Worm (Caenorhabditis elegans) whole organism, L4 larva: Measurements from ENCODE around the gene F22E5.13.
"Not testable (repeated sequence)": the region's sequence is repeated elsewhere in the genome, so short reads cannot be mapped to it uniquely, and the experiment has no call there.

Experiments used
- D1046.2 ChIP-seq: fragments of 200-800 bp; sonication (Bioruptor generic); IDR thresholded peaks from 2 replicates; pipeline ENCODE4 v1.3.6; 2022; ENCODE audit warnings: missing genetic modification characterization, missing compliant biosample characterization
- R02D3.7 ChIP-seq: fragments of 150-350 bp; sonication (generic microtip); optimal IDR thresholded peaks from 3 replicates; lab custom pipeline; 2014; ENCODE audit warnings: missing biosample characterization, missing genetic modification characterization
- T20F7.1 ChIP-seq: fragments of 200-800 bp; sonication (Bioruptor generic); optimal IDR thresholded peaks from 2 replicates; lab custom pipeline; 2018; ENCODE audit warnings: mild to moderate bottlenecking, missing genetic modification characterization, missing compliant biosample characterization
- T26A8.4 ChIP-seq: fragments of 200-800 bp; sonication (Bioruptor generic); IDR thresholded peaks from 2 replicates; pipeline ENCODE4 v1.3.6; 2022; ENCODE audit warnings: missing genetic modification characterization, missing compliant biosample characterization
- Y48G9A.11 ChIP-seq: fragments of 200-800 bp; sonication (Bioruptor generic); IDR thresholded peaks from 2 replicates; pipeline ENCODE4 v1.3.6; 2022; ENCODE audit warnings: missing genetic modification reagents, missing genetic modification characterization, missing compliant biosample characterization
- ZK546.5 ChIP-seq, 2 experiments: sonication (generic microtip); optimal IDR thresholded peaks; 2 replicates each; lab custom pipeline; 2017; ENCODE audit warnings: missing biosample characterization in 2 of 2, missing genetic modification characterization in 2 of 2
- aha-1 ChIP-seq: fragments of 150-350 bp; peaks from one replicate; lab custom pipeline; 2014; ENCODE audit warnings: missing biosample characterization, missing genetic modification characterization
- ama-1 ChIP-seq: fragments of 150-350 bp; optimal IDR thresholded peaks from 2 replicates; lab custom pipeline; 2014; ENCODE audit warnings: inconsistent platforms, mixed read lengths
- ceh-44 ChIP-seq: fragments of 200-800 bp; sonication (Bioruptor generic); IDR thresholded peaks from 2 replicates; pipeline ENCODE4 v1.3.6; 2022; ENCODE audit warnings: missing genetic modification reagents, missing genetic modification characterization, missing compliant biosample characterization
- ceh-62 ChIP-seq: sonication (generic microtip); optimal IDR thresholded peaks from 2 replicates; lab custom pipeline; 2017; ENCODE audit warnings: missing biosample characterization, missing genetic modification characterization
- ceh-82 ChIP-seq: sonication (generic microtip); optimal IDR thresholded peaks from 2 replicates; lab custom pipeline; 2017; ENCODE audit warnings: missing biosample characterization, missing genetic modification characterization
- cey-2 ChIP-seq: sonication (generic microtip); optimal IDR thresholded peaks from 3 replicates; lab custom pipeline; 2017; ENCODE audit warnings: missing genetic modification characterization, mild to moderate bottlenecking, missing compliant biosample characterization, antibody characterized with exemption, borderline replicate concordance; ENCODE audit not compliant: insufficient read depth
- ctbp-1 ChIP-seq: fragments of 200-800 bp; sonication (Bioruptor generic); IDR thresholded peaks from 2 replicates; pipeline ENCODE4 v1.3.6; 2022; ENCODE audit warnings: missing genetic modification reagents, missing genetic modification characterization, missing compliant biosample characterization
- daf-16 ChIP-seq, 3 experiments: sonication (generic microtip); optimal IDR thresholded peaks; 2 replicates each; lab custom pipeline; 2016 to 2017; ENCODE audit warnings: missing genetic modification characterization in 3 of 3, missing genetic modification reagents in 3 of 3, mild to moderate bottlenecking in 2 of 3, missing compliant biosample characterization in 2 of 3, missing biosample characterization in 1 of 3, moderate library complexity in 1 of 3
- daf-19 ChIP-seq: fragments of 200-800 bp; sonication (Bioruptor generic); conservative IDR thresholded peaks from 2 replicates; pipeline ENCODE4 v1.3.6; 2022; ENCODE audit warnings: missing genetic modification characterization, missing compliant biosample characterization
- dmd-8 ChIP-seq: fragments of 200-800 bp; sonication (Bioruptor generic); IDR thresholded peaks from 2 replicates; pipeline ENCODE4 v1.3.6; 2022; ENCODE audit warnings: missing genetic modification characterization, missing compliant biosample characterization
- dmd-9 ChIP-seq: fragments of 200-800 bp; sonication (Bioruptor generic); IDR thresholded peaks from 2 replicates; pipeline ENCODE4 v1.3.6; 2022; ENCODE audit warnings: missing genetic modification reagents, missing genetic modification characterization, missing compliant biosample characterization
- dpl-1 ChIP-seq: fragments of 150-350 bp; optimal IDR thresholded peaks from 2 replicates; lab custom pipeline; 2014; ENCODE audit warnings: missing biosample characterization, missing genetic modification reagents, missing genetic modification characterization
- hif-1 ChIP-seq, 2 experiments: sonication (generic microtip); optimal IDR thresholded peaks; 2 replicates each; lab custom pipeline; 2016 to 2017; ENCODE audit warnings: missing compliant biosample characterization in 2 of 2, missing genetic modification characterization in 2 of 2, missing genetic modification reagents in 2 of 2, missing genotype in 2 of 2, mild to moderate bottlenecking in 1 of 2
- hlh-30 ChIP-seq: sonication (generic microtip); optimal IDR thresholded peaks from 2 replicates; lab custom pipeline; 2017; ENCODE audit warnings: antibody characterized with exemption, mild to moderate bottlenecking, missing genetic modification characterization, missing compliant biosample characterization; ENCODE audit not compliant: insufficient read depth
- hmg-1.1 ChIP-seq: fragments of 200-800 bp; sonication (Bioruptor generic); IDR thresholded peaks from 2 replicates; pipeline ENCODE4 v1.3.6; 2022; ENCODE audit warnings: missing genetic modification reagents, missing genetic modification characterization, missing compliant biosample characterization
- lin-1 ChIP-seq: fragments of 200-800 bp; sonication (Bioruptor generic); IDR thresholded peaks from 2 replicates; pipeline ENCODE4 v1.3.6; 2022; ENCODE audit warnings: missing genetic modification reagents, missing genetic modification characterization, missing compliant biosample characterization
- lin-15B ChIP-seq: fragments of 150-350 bp; sonication (generic microtip); optimal IDR thresholded peaks from 3 replicates; lab custom pipeline; 2014; ENCODE audit warnings: missing biosample characterization, missing genetic modification characterization
- lir-3 ChIP-seq: sonication (generic microtip); optimal IDR thresholded peaks from 2 replicates; lab custom pipeline; 2016; ENCODE audit warnings: mild to moderate bottlenecking, missing genetic modification characterization, missing compliant biosample characterization
- madf-9 ChIP-seq: fragments of 200-800 bp; sonication (Bioruptor generic); conservative IDR thresholded peaks from 2 replicates; pipeline ENCODE4 v1.3.6; 2022; ENCODE audit warnings: missing genetic modification reagents, missing genetic modification characterization, missing compliant biosample characterization
- mdl-1 ChIP-seq, 2 experiments: fragments of 150-350 bp in 1 of 2; sonication (generic microtip) in 1 of 2; optimal IDR thresholded peaks; 2 replicates each; lab custom pipeline; 2014 to 2017; ENCODE audit warnings: missing biosample characterization in 2 of 2, missing genetic modification characterization in 2 of 2
- mdt-29 ChIP-seq: fragments of 200-800 bp; sonication (Bioruptor generic); IDR thresholded peaks from 2 replicates; pipeline ENCODE4 v1.3.6; 2022; ENCODE audit warnings: missing genetic modification reagents, missing genetic modification characterization, missing compliant biosample characterization
- mes-2 ChIP-seq: sonication (generic microtip); optimal IDR thresholded peaks from 2 replicates; lab custom pipeline; 2016; ENCODE audit warnings: missing genotype, mild to moderate bottlenecking, missing genetic modification characterization, missing compliant biosample characterization; ENCODE audit not compliant: poor library complexity, severe bottlenecking
- mxl-2 ChIP-seq: fragments of 200-800 bp; sonication (Bioruptor generic); conservative IDR thresholded peaks from 2 replicates; pipeline ENCODE4 v1.3.6; 2022; ENCODE audit warnings: missing genetic modification reagents, missing genetic modification characterization, missing compliant biosample characterization
- mxl-3 ChIP-seq: fragments of 200-800 bp; sonication (Bioruptor generic); optimal IDR thresholded peaks from 2 replicates; lab custom pipeline; 2018; ENCODE audit warnings: mild to moderate bottlenecking, missing genetic modification characterization, missing compliant biosample characterization
- nhr-102 ChIP-seq: sonication (generic microtip); optimal IDR thresholded peaks from 2 replicates; lab custom pipeline; 2016; ENCODE audit warnings: mild to moderate bottlenecking, missing genetic modification characterization, moderate library complexity, missing compliant biosample characterization
- nhr-111 ChIP-seq: fragments of 200-800 bp; sonication (Bioruptor generic); optimal IDR thresholded peaks from 2 replicates; lab custom pipeline; 2018; ENCODE audit warnings: mild to moderate bottlenecking, missing genetic modification characterization, missing compliant biosample characterization
- nhr-237 ChIP-seq: sonication (generic microtip); optimal IDR thresholded peaks from 2 replicates; lab custom pipeline; 2017; ENCODE audit warnings: missing biosample characterization, missing genetic modification characterization
- nhr-25 ChIP-seq: sonication (generic microtip); optimal IDR thresholded peaks from 2 replicates; lab custom pipeline; 2017; ENCODE audit warnings: missing genetic modification characterization, mild to moderate bottlenecking, missing compliant biosample characterization, antibody characterized with exemption, moderate library complexity, borderline replicate concordance; ENCODE audit not compliant: insufficient read depth
- nhr-28 ChIP-seq: fragments of 150-350 bp; optimal IDR thresholded peaks from 2 replicates; lab custom pipeline; 2014; ENCODE audit warnings: missing biosample characterization, missing genetic modification characterization
- pqm-1 ChIP-seq: sonication (generic microtip); optimal IDR thresholded peaks from 2 replicates; lab custom pipeline; 2017; ENCODE audit warnings: missing biosample characterization, missing genetic modification characterization
- saeg-2 ChIP-seq: fragments of 200-800 bp; sonication (Bioruptor generic); IDR thresholded peaks from 2 replicates; pipeline ENCODE4 v1.3.6; 2022; ENCODE audit warnings: missing genetic modification reagents, missing genetic modification characterization, missing compliant biosample characterization
- sdz-12 ChIP-seq: fragments of 200-800 bp; sonication (Bioruptor generic); optimal IDR thresholded peaks from 2 replicates; lab custom pipeline; 2018; ENCODE audit warnings: mild to moderate bottlenecking, missing genetic modification characterization, missing compliant biosample characterization
- snpc-1.2 ChIP-seq: fragments of 200-800 bp; sonication (Bioruptor generic); IDR thresholded peaks from 2 replicates; pipeline ENCODE4 v1.3.6; 2022; ENCODE audit warnings: missing genetic modification reagents, missing genetic modification characterization, missing compliant biosample characterization
- spr-3 ChIP-seq: fragments of 200-800 bp; sonication (Bioruptor generic); optimal IDR thresholded peaks from 2 replicates; lab custom pipeline; 2018; ENCODE audit warnings: mild to moderate bottlenecking, missing genetic modification characterization, missing compliant biosample characterization
- unc-130 ChIP-seq: sonication (generic microtip); optimal IDR thresholded peaks from 2 replicates; lab custom pipeline; 2016; ENCODE audit warnings: missing genetic modification reagents, missing genetic modification characterization, missing compliant biosample characterization
- ztf-11 ChIP-seq: fragments of 150-350 bp; optimal IDR thresholded peaks from 2 replicates; lab custom pipeline; 2014; ENCODE audit warnings: missing biosample characterization, missing genetic modification characterization

The F22E5.13 gene

ce11 chrII:2616634-2617033 lies 32.8 kb downstream of the F22E5.13 start, which contains the start of gene msrp-5:
Gene msrp-5, plus strand, starts transcription at chrII:2616934.
- TF ChIP-seq unc-130 (GFP tag; lab: Kevin White, UChicago); dpl-1 (GFP tag; lab: Kevin White, UChicago); daf-16 (GFP tag; optimal IDR thresholded peaks at IDR 0.05; lab: Kevin White, UChicago); daf-16 (tag; optimal IDR thresholded peaks at IDR 0.05; lab: Kevin White, UChicago): not testable (repeated sequence)

ce11 chrII:2612278-2612677 lies 37.2 kb downstream of the F22E5.13 start, which contains the start of gene D2062.13:
Gene D2062.13, plus strand, starts transcription at chrII:2612578.
- TF ChIP-seq saeg-2; pqm-1 (tag; lab: Kevin White, UChicago); madf-9 (GFP tag; lab: Robert Waterston, UW): not testable (repeated sequence)

ce11 chrII:2611009-2611408 lies 38.4 kb downstream of the F22E5.13 start:
- no peak for TF ChIP-seq spr-3
- no peak for TF ChIP-seq ZK546.5 (tag; optimal IDR thresholded peaks at IDR 0.05; lab: Kevin White, UChicago)
- no peak for TF ChIP-seq Y48G9A.11 (GFP tag; lab: Robert Waterston, UW)
- TF ChIP-seq dmd-9 (GFP tag; lab: Robert Waterston, UW) = no peak
- TF ChIP-seq nhr-111 (GFP tag; lab: Kevin White, UChicago) = no peak
- TF ChIP-seq R02D3.7 = no peak
- no peak for TF ChIP-seq aha-1 (tag; lab: Kevin White, UChicago)
- no peak for TF ChIP-seq snpc-1.2 (GFP tag; lab: Robert Waterston, UW)
- no peak for TF ChIP-seq mdl-1 (tag; optimal IDR thresholded peaks at IDR 0.05; lab: Kevin White, UChicago)
- TF ChIP-seq T26A8.4 (GFP tag; lab: Robert Waterston, UW) = no peak
- TF ChIP-seq lin-15B (tag; lab: Kevin White, UChicago) = no peak
- no peak for TF ChIP-seq hlh-30 (tag; lab: Kevin White, UChicago)
- TF ChIP-seq, all 104 proteins: peak for 0

- TF ChIP-seq ctbp-1 (GFP tag; lab: Robert Waterston, UW) (no peak), nhr-102 (tag; lab: Kevin White, UChicago) (peak; percentile 45), mdl-1 (tag; optimal IDR thresholded peaks at IDR 0.05; lab: Kevin White, UChicago) (peak in 1 of 2 experiments; percentile 3), mdt-29 (no peak), mxl-2 (no peak), ceh-82 (tag; lab: Kevin White, UChicago) (no peak), ceh-44 (GFP tag; lab: Robert Waterston, UW) (no peak), mxl-3 (peak; percentile 17), ama-1 (lab: Kevin White, UChicago) (no peak), T20F7.1 (GFP tag; lab: Kevin White, UChicago) (no peak), nhr-25 (tag; lab: Kevin White, UChicago) (no peak), Y48G9A.11 (GFP tag; lab: Robert Waterston, UW) (no peak), dmd-8 (GFP tag; lab: Robert Waterston, UW) (no peak), hmg-1.1 (no peak), hif-1 (tag; optimal IDR thresholded peaks at IDR 0.05; lab: Kevin White, UChicago) (no peak), cey-2 (tag; lab: Kevin White, UChicago) (no peak), lin-1 (GFP tag; lab: Robert Waterston, UW) (peak; percentile 49; the same call in 1 of the 2 replicates), D1046.2 (no peak), dpl-1 (GFP tag; lab: Kevin White, UChicago) (no peak), ceh-62 (no peak), lir-3 (tag; lab: Kevin White, UChicago) (no peak), daf-19 (GFP tag; lab: Robert Waterston, UW) (no peak), nhr-237 (tag; lab: Kevin White, UChicago) (no peak), nhr-28 (peak; percentile 65), aha-1 (tag; lab: Kevin White, UChicago) (no peak), ztf-11 (tag; lab: Kevin White, UChicago) (no peak), lin-15B (tag; lab: Kevin White, UChicago) (no peak), sdz-12 (no peak), mes-2 (tag; lab: Kevin White, UChicago) (no peak), hlh-30 (tag; lab: Kevin White, UChicago) (no peak)
These were observed 39.1 kb downstream of the F22E5.13 start, which contains the start of gene sri-38 for ce11 chrII:2610202-2610912. Gene sri-38, plus strand, starts transcription at chrII:2610862.
